Fruit fly (Drosophila melanogaster) whole organism, embryonic: ENCODE results near the gene Mlp84B.

ENCODE experiments used
- Asciz ChIP-seq: fragments of 200-800 bp; sonication (Bioruptor generic); optimal IDR thresholded peaks from 2 replicates; lab custom pipeline; 2017; ENCODE audit warnings: missing biosample characterization, mild to moderate bottlenecking, missing genetic modification characterization, missing genetic modification reagents
- Bdp1 ChIP-seq: fragments of 200-800 bp; sonication (Bioruptor generic); optimal IDR thresholded peaks from 3 replicates; lab custom pipeline; 2016; ENCODE audit warnings: missing biosample characterization, missing genetic modification characterization
- CG11456 ChIP-seq: fragments of 200-800 bp; sonication (Bioruptor generic); IDR thresholded peaks from 3 replicates; pipeline ENCODE4 v1.3.6; 2022; ENCODE audit warnings: missing biosample characterization, missing genetic modification characterization
- CG13123 ChIP-seq: fragments of 200-800 bp; sonication (Bioruptor generic); optimal IDR thresholded peaks from 2 replicates; lab custom pipeline; 2016; ENCODE audit warnings: missing biosample characterization, missing genetic modification characterization
- CG13624 ChIP-seq: fragments of 200-800 bp; sonication (Bioruptor generic); optimal IDR thresholded peaks from 2 replicates; lab custom pipeline; 2016; ENCODE audit warnings: missing biosample characterization, missing genetic modification characterization
- CG14441 ChIP-seq: fragments of 200-800 bp; sonication (Bioruptor generic); IDR thresholded peaks from 2 replicates; pipeline ENCODE4 v1.3.6; 2022; ENCODE audit warnings: missing biosample characterization, missing genetic modification characterization
- CG16779 ChIP-seq: fragments of 200-800 bp; sonication (Bioruptor generic); IDR thresholded peaks from 2 replicates; pipeline ENCODE4 v1.3.6; 2022; ENCODE audit warnings: missing biosample characterization, missing genetic modification characterization
- CG18262 ChIP-seq: fragments of 200-800 bp; optimal IDR thresholded peaks from 3 replicates; lab custom pipeline; 2019; ENCODE audit warnings: missing biosample characterization, mild to moderate bottlenecking, missing genetic modification characterization, moderate library complexity
- CG18619 ChIP-seq: fragments of 200-800 bp; sonication (Bioruptor generic); optimal IDR thresholded peaks from 3 replicates; lab custom pipeline; 2017; ENCODE audit warnings: missing biosample characterization, mild to moderate bottlenecking, missing genetic modification characterization
- CG2120 ChIP-seq: fragments of 200-800 bp; sonication (Bioruptor generic); optimal IDR thresholded peaks from 3 replicates; lab custom pipeline; 2016; ENCODE audit warnings: missing biosample characterization, missing genetic modification characterization
- CG32767 ChIP-seq: fragments of 200-800 bp; sonication (Bioruptor generic); IDR thresholded peaks from 2 replicates; pipeline ENCODE4 v1.3.6; 2022; ENCODE audit warnings: missing biosample characterization, missing genetic modification characterization
- CG34376 ChIP-seq: fragments of 200-800 bp; sonication (Bioruptor generic); optimal IDR thresholded peaks from 2 replicates; lab custom pipeline; 2018; ENCODE audit warnings: missing biosample characterization, mild to moderate bottlenecking, missing genetic modification characterization
- CG4617 ChIP-seq: fragments of 200-800 bp; sonication (Bioruptor generic); optimal IDR thresholded peaks from 3 replicates; lab custom pipeline; 2016; ENCODE audit warnings: missing biosample characterization, missing genetic modification characterization, borderline replicate concordance
- CG6254 ChIP-seq: fragments of 200-800 bp; sonication (Bioruptor generic); optimal IDR thresholded peaks from 3 replicates; lab custom pipeline; 2017; ENCODE audit warnings: mild to moderate bottlenecking, missing biosample characterization, missing genetic modification reagents, missing genetic modification characterization
- CG6765 ChIP-seq: fragments of 200-800 bp; sonication (Bioruptor generic); optimal IDR thresholded peaks from 3 replicates; lab custom pipeline; 2017; ENCODE audit warnings: missing biosample characterization, mild to moderate bottlenecking, missing genetic modification characterization
- CG7372 ChIP-seq: fragments of 200-800 bp; sonication (Bioruptor generic); IDR thresholded peaks from 2 replicates; pipeline ENCODE4 v1.3.6; 2022; ENCODE audit warnings: missing biosample characterization, missing genetic modification characterization
- CG8089 ChIP-seq: fragments of 200-800 bp; sonication (Bioruptor generic); optimal IDR thresholded peaks from 3 replicates; lab custom pipeline; 2016; ENCODE audit warnings: missing biosample characterization, missing genetic modification characterization
- CG8281 ChIP-seq: fragments of 200-800 bp; sonication (Bioruptor generic); optimal IDR thresholded peaks from 2 replicates; lab custom pipeline; 2018; ENCODE audit warnings: missing biosample characterization, mild to moderate bottlenecking, missing genetic modification characterization, moderate library complexity
- CG9437 ChIP-seq: fragments of 200-800 bp; sonication (Bioruptor generic); optimal IDR thresholded peaks from 2 replicates; lab custom pipeline; 2018; ENCODE audit warnings: missing biosample characterization, mild to moderate bottlenecking, missing genetic modification characterization
- CG9609 ChIP-seq: fragments of 200-800 bp; sonication (Bioruptor generic); optimal IDR thresholded peaks from 3 replicates; lab custom pipeline; 2016; ENCODE audit warnings: missing biosample characterization, missing genetic modification characterization
- Dek ChIP-seq: fragments of 200-800 bp; sonication (Bioruptor generic); optimal IDR thresholded peaks from 3 replicates; lab custom pipeline; 2019; ENCODE audit warnings: missing biosample characterization, mild to moderate bottlenecking, missing genetic modification characterization, moderate library complexity
- Eip74EF ChIP-seq, 2 experiments: fragments of 200-800 bp in 1 of 2; fragments of >200 bp in 1 of 2; sonication (Bioruptor generic) in 1 of 2; optimal IDR thresholded peaks; 2 replicates each; lab custom pipeline; 2017 to 2019; ENCODE audit warnings: missing biosample characterization in 2 of 2, missing genetic modification characterization in 2 of 2, mild to moderate bottlenecking in 1 of 2, moderate library complexity in 1 of 2
- Elba2 ChIP-seq: fragments of 200-800 bp; sonication (Bioruptor generic); optimal IDR thresholded peaks from 3 replicates; lab custom pipeline; 2016; ENCODE audit warnings: missing biosample characterization, missing genetic modification characterization
- H15 ChIP-seq: fragments of 200-800 bp; sonication (Bioruptor generic); IDR thresholded peaks from 3 replicates; pipeline ENCODE4 v1.3.6; 2022; ENCODE audit warnings: missing biosample characterization, missing genetic modification characterization
- HLH54F ChIP-seq: fragments of 200-800 bp; sonication (Bioruptor generic); optimal IDR thresholded peaks from 3 replicates; lab custom pipeline; 2016; ENCODE audit warnings: missing biosample characterization, missing genetic modification characterization
- Hr3 ChIP-seq: fragments of 200-800 bp; sonication (Bioruptor generic); optimal IDR thresholded peaks from 3 replicates; lab custom pipeline; 2016; ENCODE audit warnings: missing biosample characterization, missing genetic modification characterization
- Jarid2 ChIP-seq: fragments of 200-800 bp; sonication (Bioruptor generic); optimal IDR thresholded peaks from 3 replicates; lab custom pipeline; 2017; ENCODE audit warnings: mild to moderate bottlenecking, missing biosample characterization, missing genetic modification reagents, missing genetic modification characterization
- Med ChIP-seq: fragments of 200-800 bp; sonication (Bioruptor generic); peaks from one replicate; lab custom pipeline; 2016; ENCODE audit warnings: missing biosample characterization, missing genetic modification characterization, mild to moderate bottlenecking, inconsistent platforms, moderate library complexity
- Meics ChIP-seq: fragments of 200-800 bp; sonication (Bioruptor generic); optimal IDR thresholded peaks from 2 replicates; lab custom pipeline; 2017; ENCODE audit warnings: missing biosample characterization, mild to moderate bottlenecking, missing genetic modification characterization
- Mrtf ChIP-seq: fragments of 200-800 bp; sonication (Bioruptor generic); IDR thresholded peaks from 3 replicates; pipeline ENCODE4 v1.3.6; 2022; ENCODE audit warnings: missing biosample characterization, missing genetic modification characterization
- PHDP ChIP-seq: fragments of 200-800 bp; sonication (Bioruptor generic); optimal IDR thresholded peaks from 3 replicates; lab custom pipeline; 2018; ENCODE audit warnings: missing biosample characterization, mild to moderate bottlenecking, missing genetic modification characterization, moderate library complexity
- Ravus ChIP-seq: fragments of 200-800 bp; sonication (Bioruptor generic); IDR thresholded peaks from 2 replicates; pipeline ENCODE4 v1.3.6; 2022; ENCODE audit warnings: missing biosample characterization, missing genetic modification characterization
- Sin3A ChIP-seq: fragments of >200 bp; optimal IDR thresholded peaks from 2 replicates; lab custom pipeline; 2018
- Xrp1 ChIP-seq: fragments of 200-800 bp; sonication (Bioruptor generic); IDR thresholded peaks from 2 replicates; pipeline ENCODE4 v1.3.6; 2022; ENCODE audit warnings: missing biosample characterization, missing genetic modification characterization
- abd-A ChIP-seq: fragments of 200-800 bp; sonication (Bioruptor generic); optimal IDR thresholded peaks from 3 replicates; lab custom pipeline; 2019; ENCODE audit warnings: missing biosample characterization, mild to moderate bottlenecking, missing genetic modification characterization, moderate library complexity
- ase ChIP-seq: fragments of 200-800 bp; sonication (Bioruptor generic); IDR thresholded peaks from 3 replicates; pipeline ENCODE4 v1.3.6; 2022; ENCODE audit warnings: missing biosample characterization, missing genetic modification characterization
- az2 ChIP-seq: fragments of 200-800 bp; sonication (Bioruptor generic); optimal IDR thresholded peaks from 3 replicates; lab custom pipeline; 2016; ENCODE audit warnings: missing biosample characterization, missing genetic modification characterization
- bowl ChIP-seq: fragments of 200-800 bp; sonication (Bioruptor generic); IDR thresholded peaks from 2 replicates; pipeline ENCODE4 v1.3.6; 2022; ENCODE audit warnings: missing biosample characterization, missing genetic modification characterization
- dan ChIP-seq: fragments of 200-800 bp; sonication (Bioruptor generic); IDR thresholded peaks from 2 replicates; pipeline ENCODE4 v1.3.6; 2022; ENCODE audit warnings: missing biosample characterization, missing genetic modification characterization
- fd102C ChIP-seq: fragments of 200-800 bp; sonication (Bioruptor generic); optimal IDR thresholded peaks from 2 replicates; lab custom pipeline; 2018; ENCODE audit warnings: missing biosample characterization, mild to moderate bottlenecking, missing genetic modification characterization, moderate library complexity
- mirr ChIP-seq: fragments of 200-800 bp; sonication (Bioruptor generic); optimal IDR thresholded peaks from 3 replicates; lab custom pipeline; 2018; ENCODE audit warnings: missing biosample characterization, mild to moderate bottlenecking, missing genetic modification characterization
- oc ChIP-seq: fragments of 200-800 bp; sonication (Bioruptor generic); optimal IDR thresholded peaks from 2 replicates; lab custom pipeline; 2018; ENCODE audit warnings: missing biosample characterization, mild to moderate bottlenecking, missing genetic modification characterization, moderate library complexity
- pnt ChIP-seq: fragments of 200-800 bp; sonication (Bioruptor generic); optimal IDR thresholded peaks from 3 replicates; lab custom pipeline; 2016; ENCODE audit warnings: missing biosample characterization, missing genetic modification characterization
- prd ChIP-seq, 3 experiments: fragments of >200 bp in 2 of 3; fragments of 200-800 bp in 1 of 3; sonication (Bioruptor generic) in 1 of 3; optimal IDR thresholded peaks in 2 of 3; IDR thresholded peaks in 1 of 3; 2 replicates in 2 of 3; 3 replicates in 1 of 3; pipeline versions ENCODE4 v1.3.6 to Lab custom; 2017 to 2022; ENCODE audit warnings: missing biosample characterization in 1 of 3, missing genetic modification characterization in 1 of 3
- ro ChIP-seq: fragments of 200-800 bp; sonication (Bioruptor generic); IDR thresholded peaks from 2 replicates; pipeline ENCODE4 v1.3.6; 2022; ENCODE audit warnings: missing biosample characterization, missing genetic modification characterization
- row ChIP-seq: fragments of 200-800 bp; sonication (Bioruptor generic); IDR thresholded peaks from 3 replicates; pipeline ENCODE4 v1.3.6; 2022; ENCODE audit warnings: missing biosample characterization, missing genetic modification characterization
- seq ChIP-seq: fragments of 200-800 bp; sonication (Bioruptor generic); IDR thresholded peaks from 2 replicates; pipeline ENCODE4 v1.3.6; 2022; ENCODE audit warnings: missing biosample characterization, missing genetic modification characterization
- slbo ChIP-seq: fragments of 200-800 bp; sonication (Bioruptor generic); IDR thresholded peaks from 2 replicates; pipeline ENCODE4 v1.3.6; 2022; ENCODE audit warnings: missing biosample characterization, missing genetic modification characterization
- slou ChIP-seq: fragments of 200-800 bp; sonication (Bioruptor generic); optimal IDR thresholded peaks from 3 replicates; lab custom pipeline; 2016; ENCODE audit warnings: missing biosample characterization, missing genetic modification characterization
- tup ChIP-seq: fragments of 200-800 bp; sonication (Bioruptor generic); optimal IDR thresholded peaks from 2 replicates; lab custom pipeline; 2016; ENCODE audit warnings: missing biosample characterization, mild to moderate bottlenecking, missing genetic modification characterization, moderate library complexity

The Mlp84B gene

DNA sequence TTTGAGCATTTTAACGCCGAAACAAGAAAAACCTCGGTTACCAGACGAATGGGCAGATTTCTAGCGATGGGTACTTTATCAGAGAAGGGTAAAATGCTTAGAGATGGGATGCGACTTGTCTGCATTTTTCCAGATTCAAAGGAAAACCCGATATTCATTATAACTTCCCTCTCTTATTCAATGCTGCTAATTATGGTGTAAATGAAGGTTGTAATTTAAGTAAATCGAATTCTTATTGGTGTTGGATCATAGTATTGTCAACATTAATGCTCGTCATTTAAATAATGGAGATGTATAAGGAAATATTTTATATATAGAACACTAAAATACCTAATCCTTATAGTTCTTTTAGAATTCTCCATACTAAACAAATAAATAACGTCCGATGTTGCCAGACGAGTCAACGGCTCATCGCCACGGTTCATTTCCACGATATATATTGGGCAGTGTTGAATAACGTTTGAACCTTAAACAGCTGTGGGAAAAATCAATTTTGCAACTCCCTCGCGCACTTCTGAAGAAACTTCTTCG is 6.6 kb upstream of the Mlp84B start, which contains the start of the genes Alh and CG10098 (continued):
- TF ChIP-seq Mrtf (peak; percentile 82; the same call in 2 of the 3 replicates), dan (GFP tag; lab: Robert Waterston, UW) (no peak), slbo (GFP tag; lab: Robert Waterston, UW) (peak; percentile 93), CG7372 (GFP tag; lab: Robert Waterston, UW) (peak; percentile 73), CG9437 (GFP tag; lab: Kevin White, UChicago) (peak; percentile 55), pnt (GFP tag; lab: Kevin White, UChicago) (peak; percentile 91), CG13123 (GFP tag; lab: Kevin White, UChicago) (peak; percentile 80), seq (GFP tag; lab: Robert Waterston, UW) (no peak), Elba2 (GFP tag; lab: Kevin White, UChicago) (peak; percentile 78), CG16779 (GFP tag; lab: Robert Waterston, UW) (peak; percentile 50), CG8281 (tag; lab: Kevin White, UChicago) (no peak), bowl (GFP tag; lab: Robert Waterston, UW) (no peak), CG13624 (GFP tag; lab: Kevin White, UChicago) (peak; percentile 82), fd102C (GFP tag; lab: Kevin White, UChicago) (no peak), CG9609 (GFP tag; lab: Kevin White, UChicago) (peak; percentile 87), CG11456 (GFP tag; lab: Robert Waterston, UW) (peak; percentile 87), Hr3 (GFP tag; lab: Kevin White, UChicago) (peak; percentile 88), CG14441 (GFP tag; lab: Robert Waterston, UW) (peak; percentile 72), tup (peak; percentile 67), CG8089 (GFP tag; lab: Kevin White, UChicago) (peak; percentile 67), PHDP (tag; lab: Kevin White, UChicago) (peak; percentile 76), oc (no peak), CG2120 (GFP tag; lab: Kevin White, UChicago) (peak; percentile 94), mirr (GFP tag; lab: Kevin White, UChicago) (no peak), CG4617 (peak; percentile 94), ase (GFP tag; lab: Robert Waterston, UW) (peak; percentile 68; the same call in 1 of the 3 replicates), az2 (GFP tag; lab: Kevin White, UChicago) (peak; percentile 88), H15 (GFP tag; lab: Robert Waterston, UW) (peak; percentile 62; the same call in 2 of the 3 replicates), Asciz (GFP tag; lab: Kevin White, UChicago) (peak; percentile 60), CG34376 (GFP tag; lab: Kevin White, UChicago) (peak; percentile 48), CG18619 (GFP tag; lab: Kevin White, UChicago) (peak; percentile 85), Dek (tag; lab: Kevin White, UChicago) (peak; percentile 80), Xrp1 (GFP tag; lab: Robert Waterston, UW) (peak; percentile 68; the same call in 1 of the 2 replicates), Meics (GFP tag; lab: Kevin White, UChicago) (peak; percentile 77), Bdp1 (GFP tag; lab: Kevin White, UChicago) (peak; percentile 64), Med (GFP tag; lab: Kevin White, UChicago) (peak; percentile 96), CG6254 (GFP tag; lab: Kevin White, UChicago) (no peak), Sin3A (lab: Kevin White, UChicago) (peak; percentile 90), CG18262 (tag; lab: Kevin White, UChicago) (peak; percentile 78), CG32767 (GFP tag; lab: Robert Waterston, UW) (peak; percentile 44; the same call in 1 of the 2 replicates), abd-A (tag; lab: Kevin White, UChicago) (no peak), Ravus (peak; percentile 52), HLH54F (GFP tag; lab: Kevin White, UChicago) (peak; percentile 92), row (GFP tag; lab: Robert Waterston, UW) (peak; percentile 90), Eip74EF (GFP tag; optimal IDR thresholded peaks at IDR 0.05; lab: Kevin White, UChicago) (peak in 1 of 2 experiments; percentile 44), ro (GFP tag; lab: Robert Waterston, UW) (0 out of 2 replicates have a peak, but pooled peaks have one; percentile 34), CG6765 (GFP tag; lab: Kevin White, UChicago) (no peak), prd (optimal IDR thresholded peaks at IDR 0.05; lab: Kevin White, UChicago) (no peak), prd (GFP tag; IDR thresholded peaks at IDR 0.05; lab: Robert Waterston, UW) (peak; percentile 87; the same call in 2 of the 3 replicates), Jarid2 (GFP tag; lab: Kevin White, UChicago) (no peak), slou (GFP tag; lab: Kevin White, UChicago) (peak; percentile 72)
